Worm (Caenorhabditis elegans) whole organism, late embryonic: ENCODE measurements around the gene T19B10.5.
A peak's percentile ranks its signal among the peaks of the same experiment; 100 is the strongest.

Experiments
- C08G9.2 ChIP-seq: sonication (generic microtip); optimal IDR thresholded peaks from 2 replicates; lab custom pipeline; 2016; ENCODE audit warnings: mild to moderate bottlenecking, missing genetic modification characterization, moderate library complexity, missing compliant biosample characterization
- C38D4.7 ChIP-seq: fragments of 200-800 bp; sonication (Bioruptor generic); optimal IDR thresholded peaks from 2 replicates; lab custom pipeline; 2018; ENCODE audit warnings: mild to moderate bottlenecking, missing genetic modification characterization, moderate library complexity, missing compliant biosample characterization
- F13H6.1 ChIP-seq: sonication (generic microtip); optimal IDR thresholded peaks from 2 replicates; lab custom pipeline; 2016; ENCODE audit warnings: missing genetic modification characterization, missing compliant biosample characterization
- K09A11.1 ChIP-seq: sonication (generic microtip); optimal IDR thresholded peaks from 2 replicates; lab custom pipeline; 2017; ENCODE audit warnings: antibody characterized with exemption, mild to moderate bottlenecking, missing genetic modification characterization, missing compliant biosample characterization; ENCODE audit not compliant: insufficient read depth
- T23F11.4 ChIP-seq: fragments of 200-800 bp; sonication (Bioruptor generic); optimal IDR thresholded peaks from 2 replicates; lab custom pipeline; 2018; ENCODE audit warnings: mild to moderate bottlenecking, missing genetic modification characterization, missing compliant biosample characterization
- Y22D7AL.16 ChIP-seq: sonication (generic microtip); optimal IDR thresholded peaks from 2 replicates; lab custom pipeline; 2016; ENCODE audit warnings: missing genetic modification characterization, missing compliant biosample characterization
- ahr-1 ChIP-seq: sonication (generic microtip); optimal IDR thresholded peaks from 2 replicates; lab custom pipeline; 2016; ENCODE audit warnings: missing genetic modification characterization, missing compliant biosample characterization
- ama-1 ChIP-seq: fragments of 150-350 bp; optimal IDR thresholded peaks from 2 replicates; lab custom pipeline; 2014
- ceh-14 ChIP-seq: sonication (generic microtip); optimal IDR thresholded peaks from 2 replicates; lab custom pipeline; 2016; ENCODE audit warnings: missing genotype, missing genetic modification characterization, missing compliant biosample characterization
- ceh-18 ChIP-seq: sonication (generic microtip); optimal IDR thresholded peaks from 2 replicates; lab custom pipeline; 2016; ENCODE audit warnings: missing genetic modification characterization, missing compliant biosample characterization
- ceh-22 ChIP-seq: sonication (generic microtip); optimal IDR thresholded peaks from 2 replicates; lab custom pipeline; 2017; ENCODE audit warnings: missing biosample characterization, missing genetic modification characterization
- ceh-30 ChIP-seq: fragments of 150-350 bp; optimal IDR thresholded peaks from 2 replicates; lab custom pipeline; 2014; ENCODE audit warnings: missing biosample characterization, missing genetic modification characterization
- ceh-45 ChIP-seq: fragments of 200-800 bp; sonication (Bioruptor generic); IDR thresholded peaks from 2 replicates; pipeline ENCODE4 v1.3.6; 2022; ENCODE audit warnings: missing genetic modification reagents, missing genetic modification characterization, missing compliant biosample characterization
- ceh-48 ChIP-seq: sonication (generic microtip); optimal IDR thresholded peaks from 2 replicates; lab custom pipeline; 2016; ENCODE audit warnings: missing genetic modification characterization, inconsistent platforms, missing compliant biosample characterization
- ceh-6 ChIP-seq: fragments of 200-800 bp; sonication (Bioruptor generic); optimal IDR thresholded peaks from 2 replicates; lab custom pipeline; 2018; ENCODE audit warnings: mild to moderate bottlenecking, missing genetic modification characterization, missing compliant biosample characterization
- che-1 ChIP-seq: sonication (generic microtip); optimal IDR thresholded peaks from 2 replicates; lab custom pipeline; 2016; ENCODE audit warnings: mild to moderate bottlenecking, missing genetic modification characterization, missing compliant biosample characterization
- dmd-4 ChIP-seq: sonication (generic microtip); optimal IDR thresholded peaks from 2 replicates; lab custom pipeline; 2016; ENCODE audit warnings: borderline replicate concordance, missing genetic modification characterization, missing compliant biosample characterization
- elt-2 ChIP-seq: sonication (generic microtip); optimal IDR thresholded peaks from 2 replicates; lab custom pipeline; 2016; ENCODE audit warnings: missing genetic modification reagents, missing genetic modification characterization, missing compliant biosample characterization
- elt-4 ChIP-seq: sonication (generic microtip); optimal IDR thresholded peaks from 2 replicates; lab custom pipeline; 2016; ENCODE audit warnings: missing genetic modification characterization, missing compliant biosample characterization
- fkh-10 ChIP-seq: fragments of 150-350 bp; optimal IDR thresholded peaks from 2 replicates; lab custom pipeline; 2014; ENCODE audit warnings: missing biosample characterization, missing genetic modification reagents, missing genetic modification characterization
- hlh-13 ChIP-seq: fragments of 200-800 bp; sonication (Bioruptor generic); optimal IDR thresholded peaks from 2 replicates; lab custom pipeline; 2018; ENCODE audit warnings: mild to moderate bottlenecking, missing genetic modification characterization, missing compliant biosample characterization
- hlh-30 ChIP-seq: sonication (generic microtip); optimal IDR thresholded peaks from 2 replicates; lab custom pipeline; 2017; ENCODE audit warnings: antibody characterized with exemption, missing genetic modification characterization, missing compliant biosample characterization; ENCODE audit not compliant: insufficient read depth
- lim-6 ChIP-seq: sonication (generic microtip); optimal IDR thresholded peaks from 2 replicates; lab custom pipeline; 2016; ENCODE audit warnings: missing genetic modification characterization, missing compliant biosample characterization
- nfya-1 ChIP-seq: sonication (generic microtip); optimal IDR thresholded peaks from 2 replicates; lab custom pipeline; 2017; ENCODE audit warnings: missing genetic modification characterization, mild to moderate bottlenecking, missing compliant biosample characterization, antibody characterized with exemption, moderate library complexity
- nhr-11 ChIP-seq: fragments of 150-350 bp; optimal IDR thresholded peaks from 2 replicates; lab custom pipeline; 2014; ENCODE audit warnings: missing biosample characterization, missing genetic modification characterization
- odd-2 ChIP-seq: sonication (generic microtip); optimal IDR thresholded peaks from 2 replicates; lab custom pipeline; 2017; ENCODE audit warnings: antibody characterized with exemption, mild to moderate bottlenecking, missing genetic modification characterization, missing compliant biosample characterization
- pag-3 ChIP-seq: sonication (generic microtip); optimal IDR thresholded peaks from 2 replicates; lab custom pipeline; 2016; ENCODE audit warnings: missing compliant biosample characterization, missing genetic modification characterization, borderline replicate concordance
- pat-9 ChIP-seq: fragments of 200-800 bp; sonication (Bioruptor generic); optimal IDR thresholded peaks from 2 replicates; lab custom pipeline; 2018; ENCODE audit warnings: mild to moderate bottlenecking, missing genetic modification characterization, moderate library complexity, missing compliant biosample characterization
- pax-1 ChIP-seq: fragments of 150-350 bp; optimal IDR thresholded peaks from 2 replicates; lab custom pipeline; 2014; ENCODE audit warnings: missing biosample characterization, missing genetic modification characterization
- pha-2 ChIP-seq: sonication (generic microtip); optimal IDR thresholded peaks from 2 replicates; lab custom pipeline; 2017; ENCODE audit warnings: mild to moderate bottlenecking, missing genetic modification characterization, missing compliant biosample characterization
- pqm-1 ChIP-seq: sonication (generic microtip); optimal IDR thresholded peaks from 2 replicates; lab custom pipeline; 2016; ENCODE audit warnings: missing genetic modification characterization, missing compliant biosample characterization
- ref-2 ChIP-seq: sonication (generic microtip); optimal IDR thresholded peaks from 2 replicates; lab custom pipeline; 2016; ENCODE audit warnings: missing genetic modification characterization, missing compliant biosample characterization
- rnt-1 ChIP-seq: sonication (generic microtip); optimal IDR thresholded peaks from 2 replicates; lab custom pipeline; 2016; ENCODE audit warnings: missing genetic modification characterization, missing compliant biosample characterization
- syd-9 ChIP-seq: sonication (generic microtip); optimal IDR thresholded peaks from 2 replicates; lab custom pipeline; 2016; ENCODE audit warnings: mild to moderate bottlenecking, missing genetic modification characterization, moderate library complexity, missing compliant biosample characterization
- tbx-2 ChIP-seq: sonication (generic microtip); optimal IDR thresholded peaks from 2 replicates; lab custom pipeline; 2016; ENCODE audit warnings: missing genetic modification characterization, missing compliant biosample characterization
- tbx-7 ChIP-seq: sonication (generic microtip); optimal IDR thresholded peaks from 2 replicates; lab custom pipeline; 2016; ENCODE audit warnings: missing genotype, missing genetic modification characterization, missing compliant biosample characterization
- unc-3 ChIP-seq, 2 experiments: fragments of 200-800 bp in 1 of 2; sonication (Bioruptor generic) in 1 of 2; sonication (generic microtip) in 1 of 2; conservative IDR thresholded peaks in 1 of 2; optimal IDR thresholded peaks in 1 of 2; 2 replicates each; pipeline versions ENCODE4 v1.3.6 to Lab custom; 2016 to 2022; ENCODE audit warnings: missing compliant biosample characterization in 2 of 2, missing genetic modification characterization in 2 of 2, missing genetic modification reagents in 1 of 2
- zip-5 ChIP-seq: sonication (generic microtip); optimal IDR thresholded peaks from 2 replicates; lab custom pipeline; 2016; ENCODE audit warnings: missing genetic modification characterization, missing compliant biosample characterization
- ztf-16 ChIP-seq: sonication (generic microtip); optimal IDR thresholded peaks from 2 replicates; lab custom pipeline; 2017; ENCODE audit warnings: missing genetic modification characterization, missing compliant biosample characterization

T19B10.5 gene

DNA sequence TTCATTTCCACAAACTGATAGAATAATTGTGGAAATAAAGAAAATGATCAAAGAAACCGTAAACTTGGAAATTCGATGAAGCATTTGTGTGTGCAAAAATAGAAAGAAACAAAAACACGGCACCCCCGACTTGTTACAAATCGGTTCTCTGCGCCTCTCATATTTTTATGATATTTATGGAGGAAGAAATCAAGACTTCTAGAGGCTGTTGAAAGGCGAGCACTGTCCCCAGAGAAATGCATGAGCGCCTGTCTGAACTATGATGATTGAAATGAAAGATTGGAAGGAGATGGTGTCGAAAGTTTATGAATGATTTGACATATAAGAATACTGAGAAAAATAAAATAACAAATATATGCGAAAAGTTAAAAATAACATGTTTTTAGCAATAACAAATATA, 24.4 kb downstream of the T19B10.5 start, which contains the start of gene lgc-36:
lgc-36 (minus strand) TSS at position 101 of the 400 bp plus-strand sequence.
- TF ChIP-seq ceh-45 (GFP tag; lab: Robert Waterston, UW) (no peak), K09A11.1 (tag; lab: Kevin White, UChicago) (no peak), pax-1 (no peak), fkh-10 (no peak), ceh-22 (tag; lab: Kevin White, UChicago) (no peak), ceh-6 (GFP tag; lab: Kevin White, UChicago) (no peak), hlh-30 (tag; lab: Kevin White, UChicago) (no peak), F13H6.1 (no peak), ama-1 (no peak), odd-2 (tag; lab: Kevin White, UChicago) (no peak), lim-6 (tag; lab: Kevin White, UChicago) (no peak), ahr-1 (tag; lab: Kevin White, UChicago) (no peak), hlh-13 (no peak), syd-9 (tag; lab: Kevin White, UChicago) (no peak), C08G9.2 (tag; lab: Kevin White, UChicago) (no peak), pat-9 (no peak)

DNA sequence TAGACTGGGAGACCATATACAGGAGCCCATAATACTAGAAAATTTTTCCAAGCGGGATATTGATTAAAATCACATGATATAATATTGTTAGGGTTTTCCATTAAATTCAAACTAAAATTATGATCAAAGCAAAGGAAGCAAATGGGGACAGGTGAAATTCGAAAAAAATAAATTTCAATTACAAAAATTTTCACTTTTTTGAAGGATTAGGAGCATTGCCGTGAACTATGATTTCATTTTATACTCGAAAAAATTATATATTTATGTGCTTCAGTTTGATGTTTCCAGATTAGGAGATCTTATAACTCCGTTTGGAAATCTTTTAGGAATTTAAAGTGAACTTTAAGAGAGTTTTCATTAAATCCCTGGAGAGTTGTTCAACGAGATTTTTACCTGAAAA, 26.2 kb downstream of the T19B10.5 start, which contains the start of gene F07B10.7:
F07B10.7 (minus strand) TSS at position 101 of the 400 bp plus-strand sequence.
- no peak for TF ChIP-seq che-1 (tag; lab: Kevin White, UChicago)
- no peak for TF ChIP-seq nhr-11 (tag; lab: Kevin White, UChicago)
- no peak for TF ChIP-seq ceh-6 (GFP tag; lab: Kevin White, UChicago)
- no peak for TF ChIP-seq nfya-1 (tag; lab: Kevin White, UChicago)
- TF ChIP-seq dmd-4 (tag; lab: Kevin White, UChicago), result no peak
- TF ChIP-seq pqm-1 (tag; lab: Kevin White, UChicago), result no peak
- TF ChIP-seq Y22D7AL.16 (tag; lab: Kevin White, UChicago), result no peak
- no peak for TF ChIP-seq ceh-30
- no peak for TF ChIP-seq rnt-1 (tag; lab: Kevin White, UChicago)
- TF ChIP-seq odd-2 (tag; lab: Kevin White, UChicago), result no peak
- TF ChIP-seq unc-3 (GFP tag; conservative IDR thresholded peaks at IDR 0.05; lab: Robert Waterston, UW), result no peak
- no peak for TF ChIP-seq unc-3 (tag; optimal IDR thresholded peaks at IDR 0.05; lab: Kevin White, UChicago)
- no peak for TF ChIP-seq ceh-14

DNA sequence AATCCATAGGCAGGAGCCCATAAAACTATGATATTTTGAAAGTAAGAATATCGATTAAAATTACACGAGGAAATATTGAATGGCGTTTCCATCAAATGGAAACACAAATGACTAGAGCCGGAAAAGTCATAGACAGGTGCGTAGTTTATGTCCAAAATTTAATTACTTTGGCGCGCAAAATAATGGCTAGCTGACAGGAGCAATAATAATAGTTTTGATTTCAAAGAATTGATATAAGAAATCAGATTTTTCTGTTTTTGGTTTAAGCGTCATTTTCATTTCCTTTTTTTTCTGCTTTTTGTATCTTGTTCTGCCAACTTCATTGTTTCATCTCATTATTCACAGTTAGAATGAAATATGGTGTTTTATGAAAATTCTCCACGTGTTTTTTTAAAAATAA, 28.6 kb downstream of the T19B10.5 start, which contains the start of gene F07B10.4:
F07B10.4 (minus strand) TSS at position 101 of the 400 bp plus-strand sequence.
- TF ChIP-seq ceh-45 (GFP tag; lab: Robert Waterston, UW) (no peak), T23F11.4 (no peak), ceh-18 (no peak), zip-5 (no peak), ref-2 (tag; lab: Kevin White, UChicago) (no peak), pha-2 (tag; lab: Kevin White, UChicago) (no peak), tbx-2 (tag; lab: Kevin White, UChicago) (no peak), ceh-6 (GFP tag; lab: Kevin White, UChicago) (no peak), ztf-16 (tag; lab: Kevin White, UChicago) (no peak), pag-3 (tag; lab: Kevin White, UChicago) (no peak), tbx-7 (tag; lab: Kevin White, UChicago) (no peak), unc-3 (GFP tag; conservative IDR thresholded peaks at IDR 0.05; lab: Robert Waterston, UW) (no peak), unc-3 (tag; optimal IDR thresholded peaks at IDR 0.05; lab: Kevin White, UChicago) (no peak), elt-4 (tag; lab: Kevin White, UChicago) (no peak)

DNA sequence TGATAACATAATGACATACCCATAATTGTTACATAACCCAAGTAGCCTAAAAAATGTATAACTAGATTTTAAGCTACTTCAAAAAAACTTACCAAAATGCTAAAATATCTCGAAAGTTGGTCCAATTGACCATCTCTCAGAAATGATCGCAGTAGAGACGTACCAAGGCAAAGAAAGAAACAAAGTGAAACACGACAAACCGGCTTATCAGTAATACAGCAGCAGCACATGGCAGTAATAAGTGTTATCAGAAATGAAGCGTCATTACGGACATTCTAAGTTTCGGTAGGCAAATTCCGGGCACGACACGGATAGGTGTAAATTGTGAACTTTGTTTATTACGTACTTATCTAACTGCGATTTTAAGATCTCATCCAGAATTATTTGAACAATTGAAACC, 31.0 kb downstream of the T19B10.5 start, which contains the start of gene cln-3.1:
cln-3.1 (minus strand) TSS at position 171 of the 400 bp plus-strand sequence.
- no peak for TF ChIP-seq pha-2 (tag; lab: Kevin White, UChicago)
- no peak for TF ChIP-seq ceh-48 (tag; lab: Kevin White, UChicago)
- no peak for TF ChIP-seq C38D4.7 (GFP tag; lab: Kevin White, UChicago)
- TF ChIP-seq elt-2 (tag; lab: Kevin White, UChicago), result peak; percentile 78
- no peak for TF ChIP-seq lim-6 (tag; lab: Kevin White, UChicago)
- no peak for TF ChIP-seq C08G9.2 (tag; lab: Kevin White, UChicago)
- TF ChIP-seq K09A11.1 (tag; lab: Kevin White, UChicago), result no peak
